Fruit fly (Drosophila melanogaster) Kc167 (cell line): ENCODE results near the gene AsnRS.

Source experiments
- Sin3A ChIP-seq: fragments of >200 bp; optimal IDR thresholded peaks from 2 replicates; lab custom pipeline; 2018; ENCODE audit warnings: missing external identifiers
- h ChIP-seq: fragments of >200 bp; optimal IDR thresholded peaks from 3 replicates; lab custom pipeline; 2018; ENCODE audit warnings: missing external identifiers
- insv ChIP-seq: fragments of >200 bp; optimal IDR thresholded peaks from 3 replicates; lab custom pipeline; 2018; ENCODE audit warnings: missing external identifiers
- psq ChIP-seq: fragments of >200 bp; optimal IDR thresholded peaks from 2 replicates; lab custom pipeline; 2017; ENCODE audit warnings: missing external identifiers
- ttk ChIP-seq: sonication (Bioruptor generic); optimal IDR thresholded peaks from 2 replicates; lab custom pipeline; 2017; ENCODE audit warnings: missing external identifiers

DNA sequence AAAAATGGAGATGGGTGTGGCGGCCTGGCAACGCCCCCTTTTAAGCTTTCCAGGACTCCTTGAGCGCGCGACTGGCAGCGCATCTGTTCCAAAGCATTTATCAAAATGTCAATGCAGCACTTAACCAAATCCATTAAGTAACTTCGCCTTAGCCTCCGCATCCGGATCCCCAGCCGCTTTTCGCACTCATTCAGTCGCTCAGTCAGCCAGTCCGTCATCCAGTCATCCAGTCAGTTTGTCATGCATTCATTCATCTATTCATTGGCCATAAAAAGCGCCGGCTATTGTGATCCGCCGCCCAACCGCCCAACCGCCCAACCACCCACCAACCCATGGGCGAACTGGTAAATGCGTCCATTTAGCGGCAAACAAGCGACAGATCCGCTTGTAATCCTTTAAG, 42.9 kb downstream of the AsnRS start:
- no peak for TF ChIP-seq psq (lab: Kevin White, UChicago)
- no peak for TF ChIP-seq insv (lab: Kevin White, UChicago)
- TF ChIP-seq Sin3A (lab: Kevin White, UChicago), result no peak
- no peak for TF ChIP-seq h (lab: Kevin White, UChicago)
- TF ChIP-seq ttk (lab: Kevin White, UChicago), result no peak
